Fruit fly (Drosophila melanogaster) whole organism, embryonic: ENCODE data around the gene br.
A peak's percentile ranks its signal among the peaks of the same experiment; 100 is the strongest.

ENCODE experiments used
- Bgb ChIP-seq: fragments of 200-800 bp; sonication (Bioruptor generic); IDR thresholded peaks from 2 replicates; pipeline ENCODE4 v1.3.6; 2022; ENCODE audit warnings: missing biosample characterization, missing genetic modification characterization; ENCODE audit not compliant: partially characterized antibody
- CG10267 ChIP-seq: fragments of 200-800 bp; sonication (Bioruptor generic); optimal IDR thresholded peaks from 2 replicates; lab custom pipeline; 2018; ENCODE audit warnings: missing biosample characterization, mild to moderate bottlenecking, missing genetic modification characterization, moderate library complexity
- CG11504 ChIP-seq: fragments of 200-800 bp; sonication (Bioruptor generic); optimal IDR thresholded peaks from 3 replicates; lab custom pipeline; 2019; ENCODE audit warnings: missing biosample characterization, mild to moderate bottlenecking, missing genetic modification characterization, moderate library complexity
- CG11695 ChIP-seq: fragments of 200-800 bp; sonication (Bioruptor generic); IDR thresholded peaks from 3 replicates; pipeline ENCODE4 v1.3.6; 2022; ENCODE audit warnings: missing biosample characterization, missing genetic modification characterization
- CG11696 ChIP-seq: fragments of 200-800 bp; sonication (Bioruptor generic); IDR thresholded peaks from 2 replicates; pipeline ENCODE4 v1.3.6; 2022; ENCODE audit warnings: missing biosample characterization, missing genetic modification characterization
- CG13287 ChIP-seq: fragments of 200-800 bp; sonication (Bioruptor generic); IDR thresholded peaks from 2 replicates; pipeline ENCODE4 v1.3.6; 2022; ENCODE audit warnings: missing biosample characterization, missing genetic modification characterization; ENCODE audit not compliant: partially characterized antibody
- CG14014 ChIP-seq: fragments of 200-800 bp; sonication (Bioruptor generic); IDR thresholded peaks from 2 replicates; pipeline ENCODE4 v1.3.6; 2022; ENCODE audit warnings: missing biosample characterization, missing genetic modification characterization
- CG14441 ChIP-seq: fragments of 200-800 bp; sonication (Bioruptor generic); IDR thresholded peaks from 2 replicates; pipeline ENCODE4 v1.3.6; 2022; ENCODE audit warnings: missing biosample characterization, missing genetic modification characterization
- CG15601 ChIP-seq: fragments of 200-800 bp; sonication (Bioruptor generic); optimal IDR thresholded peaks from 3 replicates; lab custom pipeline; 2019; ENCODE audit warnings: missing biosample characterization, mild to moderate bottlenecking, missing genetic modification characterization, moderate library complexity
- CG17568 ChIP-seq: fragments of 200-800 bp; sonication (Bioruptor generic); optimal IDR thresholded peaks from 2 replicates; lab custom pipeline; 2018; ENCODE audit warnings: missing biosample characterization, mild to moderate bottlenecking, missing genetic modification characterization, moderate library complexity
- CG2678 ChIP-seq: fragments of 200-800 bp; sonication (Bioruptor generic); optimal IDR thresholded peaks from 3 replicates; lab custom pipeline; 2019; ENCODE audit warnings: missing biosample characterization, mild to moderate bottlenecking, missing genetic modification characterization, moderate library complexity
- CG3065 ChIP-seq: fragments of 200-800 bp; sonication (Bioruptor generic); optimal IDR thresholded peaks from 2 replicates; lab custom pipeline; 2016; ENCODE audit warnings: missing biosample characterization, missing genetic modification characterization
- CG31441 ChIP-seq: fragments of 200-800 bp; sonication (Bioruptor generic); IDR thresholded peaks from 2 replicates; pipeline ENCODE4 v1.3.6; 2022; ENCODE audit warnings: missing biosample characterization, missing genetic modification characterization
- CG3163 ChIP-seq: fragments of 200-800 bp; sonication (Bioruptor generic); optimal IDR thresholded peaks from 3 replicates; lab custom pipeline; 2016; ENCODE audit warnings: missing biosample characterization, missing genetic modification characterization
- CG6254 ChIP-seq: fragments of 200-800 bp; sonication (Bioruptor generic); optimal IDR thresholded peaks from 3 replicates; lab custom pipeline; 2017; ENCODE audit warnings: mild to moderate bottlenecking, missing biosample characterization, missing genetic modification reagents, missing genetic modification characterization
- CG7556 ChIP-seq: fragments of 200-800 bp; sonication (Bioruptor generic); optimal IDR thresholded peaks from 2 replicates; lab custom pipeline; 2017; ENCODE audit warnings: missing biosample characterization, mild to moderate bottlenecking, missing genetic modification characterization
- CG9727 ChIP-seq: fragments of 200-800 bp; sonication (Bioruptor generic); optimal IDR thresholded peaks from 3 replicates; lab custom pipeline; 2017; ENCODE audit warnings: missing biosample characterization, mild to moderate bottlenecking, missing genetic modification characterization
- CG9817 ChIP-seq: fragments of 200-800 bp; sonication (Bioruptor generic); optimal IDR thresholded peaks from 2 replicates; lab custom pipeline; 2018; ENCODE audit warnings: missing biosample characterization, mild to moderate bottlenecking, missing genetic modification characterization, moderate library complexity
- Camta ChIP-seq: fragments of 200-800 bp; sonication (Bioruptor generic); optimal IDR thresholded peaks from 2 replicates; lab custom pipeline; 2016; ENCODE audit warnings: missing biosample characterization, missing genetic modification characterization
- CoRest ChIP-seq: fragments of 200-800 bp; sonication (Bioruptor generic); optimal IDR thresholded peaks from 3 replicates; lab custom pipeline; 2018; ENCODE audit warnings: missing biosample characterization, mild to moderate bottlenecking, missing genetic modification characterization, moderate library complexity
- CrebB ChIP-seq: fragments of 200-800 bp; sonication (Bioruptor generic); optimal IDR thresholded peaks from 3 replicates; lab custom pipeline; 2018; ENCODE audit warnings: missing biosample characterization, mild to moderate bottlenecking, missing genetic modification characterization
- Dll ChIP-seq: fragments of 200-800 bp; sonication (Bioruptor generic); IDR thresholded peaks from 4 replicates; pipeline ENCODE4 v1.3.6; 2022; ENCODE audit warnings: missing biosample characterization, missing genetic modification characterization; ENCODE audit not compliant: partially characterized antibody
- H2.0 ChIP-seq: fragments of 200-800 bp; sonication (Bioruptor generic); IDR thresholded peaks from 2 replicates; pipeline ENCODE4 v1.3.6; 2022; ENCODE audit warnings: missing biosample characterization, missing genetic modification characterization
- HmgD ChIP-seq: fragments of 200-800 bp; sonication (Bioruptor generic); optimal IDR thresholded peaks from 3 replicates; lab custom pipeline; 2016; ENCODE audit warnings: missing biosample characterization, missing genetic modification characterization
- Hmr ChIP-seq: fragments of 200-800 bp; sonication (Bioruptor generic); optimal IDR thresholded peaks from 3 replicates; lab custom pipeline; 2017; ENCODE audit warnings: mild to moderate bottlenecking, missing biosample characterization, missing genetic modification reagents, missing genetic modification characterization
- Hr3 ChIP-seq: fragments of 200-800 bp; sonication (Bioruptor generic); optimal IDR thresholded peaks from 3 replicates; lab custom pipeline; 2016; ENCODE audit warnings: missing biosample characterization, missing genetic modification characterization
- Hr51 ChIP-seq, 2 experiments: fragments of 200-800 bp; sonication (Bioruptor generic); optimal IDR thresholded peaks; 2 replicates in 1 of 2; 3 replicates in 1 of 2; lab custom pipeline; 2016 to 2018; ENCODE audit warnings: missing biosample characterization in 2 of 2, missing genetic modification characterization in 2 of 2, mild to moderate bottlenecking in 1 of 2, moderate library complexity in 1 of 2
- Hr78 ChIP-seq, 2 experiments: fragments of 200-800 bp in 1 of 2; fragments of >200 bp in 1 of 2; sonication (Bioruptor generic) in 1 of 2; optimal IDR thresholded peaks; 2 replicates each; lab custom pipeline; 2017 to 2019; ENCODE audit warnings: missing biosample characterization in 2 of 2, missing genetic modification characterization in 2 of 2, mild to moderate bottlenecking in 1 of 2, moderate library complexity in 1 of 2
- Meics ChIP-seq: fragments of 200-800 bp; sonication (Bioruptor generic); optimal IDR thresholded peaks from 2 replicates; lab custom pipeline; 2017; ENCODE audit warnings: missing biosample characterization, mild to moderate bottlenecking, missing genetic modification characterization
- cg ChIP-seq: fragments of 200-800 bp; sonication (Bioruptor generic); optimal IDR thresholded peaks from 3 replicates; lab custom pipeline; 2019; ENCODE audit warnings: missing biosample characterization, mild to moderate bottlenecking, missing genetic modification characterization, moderate library complexity
- croc ChIP-seq: fragments of 200-800 bp; sonication (Bioruptor generic); conservative IDR thresholded peaks from 3 replicates; pipeline ENCODE4 v1.3.6; 2022; ENCODE audit warnings: missing biosample characterization, missing genetic modification characterization
- crol ChIP-seq: fragments of 200-800 bp; sonication (Bioruptor generic); IDR thresholded peaks from 2 replicates; pipeline ENCODE4 v1.3.6; 2022; ENCODE audit warnings: missing biosample characterization, missing genetic modification characterization
- cwo ChIP-seq: fragments of 200-800 bp; sonication (Bioruptor generic); optimal IDR thresholded peaks from 3 replicates; lab custom pipeline; 2017; ENCODE audit warnings: missing biosample characterization, missing genetic modification characterization, mild to moderate bottlenecking, moderate library complexity, missing genetic modification reagents
- disco-r ChIP-seq: fragments of 200-800 bp; sonication (Bioruptor generic); optimal IDR thresholded peaks from 2 replicates; lab custom pipeline; 2016; ENCODE audit warnings: missing biosample characterization, missing genetic modification characterization
- dmrt99B ChIP-seq: fragments of 200-800 bp; sonication (Bioruptor generic); optimal IDR thresholded peaks from 2 replicates; lab custom pipeline; 2018; ENCODE audit warnings: missing biosample characterization, mild to moderate bottlenecking, missing genetic modification characterization, moderate library complexity
- gfzf ChIP-seq: fragments of 200-800 bp; sonication (Bioruptor generic); optimal IDR thresholded peaks from 2 replicates; lab custom pipeline; 2016; ENCODE audit warnings: missing biosample characterization, mild to moderate bottlenecking, missing genetic modification characterization, moderate library complexity
- h ChIP-seq: fragments of >200 bp; optimal IDR thresholded peaks from 2 replicates; lab custom pipeline; 2017
- kah ChIP-seq: fragments of 200-800 bp; sonication (Bioruptor generic); optimal IDR thresholded peaks from 2 replicates; lab custom pipeline; 2018; ENCODE audit warnings: missing biosample characterization, mild to moderate bottlenecking, missing genetic modification characterization
- lab ChIP-seq: fragments of 200-800 bp; sonication (Bioruptor generic); optimal IDR thresholded peaks from 3 replicates; lab custom pipeline; 2017; ENCODE audit warnings: missing biosample characterization, missing genetic modification characterization, mild to moderate bottlenecking, moderate library complexity, missing genetic modification reagents
- mld ChIP-seq: fragments of 200-800 bp; sonication (Bioruptor generic); IDR thresholded peaks from 3 replicates; pipeline ENCODE4 v1.3.6; 2022; ENCODE audit warnings: missing biosample characterization, missing genetic modification characterization; ENCODE audit not compliant: partially characterized antibody
- row ChIP-seq: fragments of 200-800 bp; sonication (Bioruptor generic); IDR thresholded peaks from 3 replicates; pipeline ENCODE4 v1.3.6; 2022; ENCODE audit warnings: missing biosample characterization, missing genetic modification characterization
- salm ChIP-seq: fragments of 200-800 bp; sonication (Bioruptor generic); optimal IDR thresholded peaks from 2 replicates; lab custom pipeline; 2018; ENCODE audit warnings: missing biosample characterization, mild to moderate bottlenecking, missing genetic modification characterization
- sens ChIP-seq: fragments of 200-800 bp; sonication (Bioruptor generic); peaks from one replicate; lab custom pipeline; 2016; ENCODE audit warnings: missing biosample characterization, missing genetic modification characterization
- sens-2 ChIP-seq: fragments of 200-800 bp; sonication (Bioruptor generic); IDR thresholded peaks from 2 replicates; pipeline ENCODE4 v1.3.6; 2022; ENCODE audit warnings: missing biosample characterization, missing genetic modification characterization
- seq ChIP-seq: fragments of 200-800 bp; sonication (Bioruptor generic); IDR thresholded peaks from 2 replicates; pipeline ENCODE4 v1.3.6; 2022; ENCODE audit warnings: missing biosample characterization, missing genetic modification characterization
- vfl ChIP-seq: fragments of 200-800 bp; sonication (Bioruptor generic); optimal IDR thresholded peaks from 2 replicates; lab custom pipeline; 2016; ENCODE audit warnings: missing biosample characterization, missing genetic modification characterization
- wor ChIP-seq: fragments of 200-800 bp; sonication (Bioruptor generic); IDR thresholded peaks from 2 replicates; pipeline ENCODE4 v1.3.6; 2022; ENCODE audit warnings: missing biosample characterization, missing genetic modification characterization

Gene br

DNA sequence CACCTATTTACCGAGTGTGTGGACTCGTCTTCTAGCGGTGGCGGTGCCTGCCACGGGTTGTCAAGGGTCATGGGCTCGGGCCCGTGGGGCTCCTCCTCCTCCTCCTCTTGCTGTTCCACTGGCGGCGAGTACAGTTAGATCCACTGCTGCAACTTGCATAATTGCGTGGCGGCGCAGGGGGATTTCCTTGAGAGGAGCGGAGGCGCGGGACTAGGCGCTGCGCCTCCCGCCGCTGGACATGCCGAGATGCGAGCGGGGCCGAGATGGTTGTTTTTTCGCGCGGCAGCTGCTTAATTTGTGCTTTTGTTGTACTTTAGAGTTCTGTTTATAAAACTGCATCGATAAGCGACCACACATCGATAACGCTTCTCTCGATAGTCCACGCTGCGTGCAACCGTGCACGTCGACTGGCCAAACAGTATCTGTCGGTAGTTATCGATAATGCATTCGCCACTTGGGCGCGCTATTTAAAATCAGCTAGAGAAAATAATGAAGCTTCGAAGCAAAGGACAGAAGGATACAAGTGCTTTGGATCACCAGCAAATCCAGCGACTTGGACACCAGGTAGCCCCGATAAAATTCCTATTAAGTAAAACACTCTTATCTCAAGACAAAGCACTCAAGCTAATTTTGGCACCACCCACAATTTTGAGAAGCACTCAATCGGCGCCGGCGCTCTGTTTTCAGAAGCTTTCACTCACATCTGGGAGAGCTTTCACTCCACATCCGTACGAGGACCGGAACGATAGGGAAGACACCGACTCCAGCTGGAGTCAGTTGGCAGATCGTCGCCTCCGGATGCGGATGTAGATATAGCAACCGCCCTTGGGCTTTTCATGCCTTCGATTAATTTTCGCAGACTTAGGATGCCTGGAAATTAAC lies 120.8 kb downstream of the br start, which contains the start of gene a6 (continued):
- TF ChIP-seq Dll (peak; percentile 88), CoRest (no peak), CG10267 (peak; percentile 26)

DNA sequence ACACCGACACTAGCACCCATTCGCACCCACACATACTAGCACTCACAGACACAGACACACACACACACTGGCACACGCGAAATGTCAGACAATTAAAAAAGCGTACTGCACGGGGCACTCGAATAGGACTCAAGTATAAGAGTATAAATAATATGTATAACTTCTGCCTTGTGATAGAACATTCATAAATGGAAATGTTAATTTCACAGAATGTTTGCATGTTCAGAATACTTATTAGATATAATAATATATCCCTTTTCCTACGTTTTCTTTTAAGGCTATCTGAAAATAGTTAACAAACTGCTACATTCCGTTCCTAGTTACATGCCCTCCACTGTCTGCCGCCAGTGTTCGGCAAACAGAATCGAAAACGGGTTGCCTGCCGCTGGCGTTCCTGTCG lies 131.0 kb downstream of the br start:
- TF ChIP-seq sens (GFP tag; lab: Kevin White, UChicago), result peak; percentile 53
- TF ChIP-seq cwo (GFP tag; lab: Kevin White, UChicago), result peak; percentile 8
- no peak for TF ChIP-seq crol (GFP tag; lab: Robert Waterston, UW)
- 0 out of 2 replicates have a peak, but pooled peaks have one; percentile 40 for TF ChIP-seq CG11696
- no peak for TF ChIP-seq CrebB (tag; lab: Kevin White, UChicago)
- TF ChIP-seq H2.0 (GFP tag; lab: Robert Waterston, UW), result no peak
- no peak for TF ChIP-seq CG3163 (GFP tag; lab: Kevin White, UChicago)
- TF ChIP-seq CG14014 (GFP tag; lab: Robert Waterston, UW), result no peak
- TF ChIP-seq Camta (GFP tag; lab: Kevin White, UChicago), result no peak
- TF ChIP-seq HmgD, result no peak
- TF ChIP-seq lab (GFP tag; lab: Kevin White, UChicago), result peak; percentile 6
- peak; percentile 21 for TF ChIP-seq Meics
- TF ChIP-seq h (lab: Kevin White, UChicago), result no peak
- no peak for TF ChIP-seq Hr78 (GFP tag; optimal IDR thresholded peaks at IDR 0.05; lab: Kevin White, UChicago)
- no peak for TF ChIP-seq mld
- peak in 1 of 2 experiments; percentile 16 for TF ChIP-seq Hr51 (GFP tag; optimal IDR thresholded peaks at IDR 0.05; lab: Kevin White, UChicago)
- no peak for TF ChIP-seq vfl (GFP tag; lab: Kevin White, UChicago)
- peak; percentile 15 for TF ChIP-seq cg
- no peak for TF ChIP-seq CG31441 (GFP tag; lab: Robert Waterston, UW)
- TF ChIP-seq CG13287 (GFP tag; lab: Robert Waterston, UW), result no peak
- TF ChIP-seq CG9817, result no peak
- TF ChIP-seq CG6254 (GFP tag; lab: Kevin White, UChicago), result no peak
- TF ChIP-seq disco-r, result no peak
- TF ChIP-seq sens-2 (GFP tag; lab: Robert Waterston, UW), result no peak
- no peak for TF ChIP-seq CG14441
- TF ChIP-seq CG11695 (GFP tag; lab: Robert Waterston, UW), result 0 out of 3 replicates have a peak, but pooled peaks have one; percentile 33
- no peak for TF ChIP-seq wor
- peak; percentile 6 for TF ChIP-seq dmrt99B
- TF ChIP-seq CG2678 (tag; lab: Kevin White, UChicago), result peak; percentile 44
- TF ChIP-seq CG7556 (GFP tag; lab: Kevin White, UChicago), result peak; percentile 23
- TF ChIP-seq Bgb (GFP tag; lab: Robert Waterston, UW), result no peak
- no peak for TF ChIP-seq kah (GFP tag; lab: Kevin White, UChicago)
- TF ChIP-seq gfzf, result no peak
- no peak for TF ChIP-seq croc (GFP tag; lab: Robert Waterston, UW)
- no peak for TF ChIP-seq seq (GFP tag; lab: Robert Waterston, UW)
- TF ChIP-seq row (GFP tag; lab: Robert Waterston, UW), result peak; percentile 51
- no peak for TF ChIP-seq CG17568 (GFP tag; lab: Kevin White, UChicago)
- peak; percentile 3 for TF ChIP-seq Hmr (GFP tag; lab: Kevin White, UChicago)
- no peak for TF ChIP-seq CG15601 (tag; lab: Kevin White, UChicago)
- peak; percentile 5 for TF ChIP-seq CG9727 (GFP tag; lab: Kevin White, UChicago)
- TF ChIP-seq Hr3 (GFP tag; lab: Kevin White, UChicago), result no peak
- peak; percentile 33 for TF ChIP-seq CG11504
- TF ChIP-seq salm, result no peak
- no peak for TF ChIP-seq CG3065 (GFP tag; lab: Kevin White, UChicago)
